Worm (Caenorhabditis elegans): ENCODE measurements around the gene rbm-7.

ce11 chrIII:12907218-12907617 is 24.4 kb downstream of the rbm-7 start:
- TF ChIP-seq mdl-1 (tag; optimal IDR thresholded peaks at IDR 0.05), result no peak
- TF ChIP-seq nhr-67 (tag; optimal IDR thresholded peaks at IDR 0.05), result no peak
- TF ChIP-seq unc-62 (GFP tag; optimal IDR thresholded peaks at IDR 0.05), result no peak
- TF ChIP-seq nhr-11 (tag; optimal IDR thresholded peaks at IDR 0.05), result no peak
- TF ChIP-seq daf-12 (tag; optimal IDR thresholded peaks at IDR 0.05), result no peak
- no peak for TF ChIP-seq skn-1 (tag; optimal IDR thresholded peaks at IDR 0.05)
- no peak for TF ChIP-seq nhr-12 (tag; optimal IDR thresholded peaks at IDR 0.05)
- no peak for TF ChIP-seq nhr-25 (tag; optimal IDR thresholded peaks at IDR 0.05)
- TF ChIP-seq ceh-82 (tag; optimal IDR thresholded peaks at IDR 0.05), result no peak
- TF ChIP-seq elt-3 (tag; optimal IDR thresholded peaks at IDR 0.05), result no peak
- TF ChIP-seq nhr-23 (tag; optimal IDR thresholded peaks at IDR 0.05), result no peak
- no peak for TF ChIP-seq lsy-12 (tag; optimal IDR thresholded peaks at IDR 0.05)
- no peak for TF ChIP-seq aly-2 (tag; optimal IDR thresholded peaks at IDR 0.05)
